Worm (Caenorhabditis elegans): Measurements from ENCODE around the gene W08F4.3.
"Not testable (repeated sequence)": the region's sequence is repeated elsewhere in the genome, so short reads cannot be mapped to it uniquely, and the experiment has no call there.

W08F4.3 gene

ce11 chrII:593221-593620, 12.8 kb downstream of the W08F4.3 start, which contains the start of gene W08F4.1:
W08F4.1 (plus strand) TSS chrII:593521.
- not testable (repeated sequence) for TF ChIP-seq T22C8.4 (GFP tag; IDR thresholded peaks at IDR 0.05); ztf-23 (GFP tag; IDR thresholded peaks at IDR 0.05); cog-1 (tag; optimal IDR thresholded peaks at IDR 0.05)

- no peak for TF ChIP-seq cog-1 (tag; optimal IDR thresholded peaks at IDR 0.05)
- no peak for TF ChIP-seq ztf-23 (GFP tag; IDR thresholded peaks at IDR 0.05)
- TF ChIP-seq tab-1 (GFP tag; IDR thresholded peaks at IDR 0.05): no peak
- no peak for TF ChIP-seq flt-1 (GFP tag; IDR thresholded peaks at IDR 0.05)
- no peak for TF ChIP-seq med-1 (GFP tag; optimal IDR thresholded peaks at IDR 0.05; ENCODE audit: insufficient read depth)
- no peak for TF ChIP-seq T22C8.4 (GFP tag; IDR thresholded peaks at IDR 0.05)
Observed at ce11 chrII:596702-597101, 16.3 kb downstream of the W08F4.3 start.

- TF ChIP-seq cog-1 (tag; optimal IDR thresholded peaks at IDR 0.05) (peak; percentile 43), tab-1 (GFP tag; IDR thresholded peaks at IDR 0.05) (no peak)
Observed at ce11 chrII:601305-601704, 20.9 kb downstream of the W08F4.3 start.

- TF ChIP-seq ztf-29 (GFP tag; IDR thresholded peaks at IDR 0.05) (no peak), tab-1 (GFP tag; IDR thresholded peaks at IDR 0.05) (no peak), med-1 (GFP tag; optimal IDR thresholded peaks at IDR 0.05; ENCODE audit: insufficient read depth) (no peak), flt-1 (GFP tag; IDR thresholded peaks at IDR 0.05) (no peak)
Observed at ce11 chrII:602020-602419, 21.6 kb downstream of the W08F4.3 start, which contains the start of gene nhl-3. nhl-3 (minus strand) TSS chrII:602120.

ce11 chrII:602969-603368, 22.6 kb downstream of the W08F4.3 start:
- no peak for TF ChIP-seq ref-1 (GFP tag; conservative IDR thresholded peaks at IDR 0.05)
- TF ChIP-seq med-1 (GFP tag; optimal IDR thresholded peaks at IDR 0.05; ENCODE audit: insufficient read depth): no peak
- no peak for TF ChIP-seq ztf-23 (GFP tag; IDR thresholded peaks at IDR 0.05)
- peak; percentile 64 for TF ChIP-seq cog-1 (tag; optimal IDR thresholded peaks at IDR 0.05)
- TF ChIP-seq klf-2 (GFP tag; conservative IDR thresholded peaks at IDR 0.05): no peak
- TF ChIP-seq flt-1 (GFP tag; IDR thresholded peaks at IDR 0.05): no peak
- no peak for TF ChIP-seq tab-1 (GFP tag; IDR thresholded peaks at IDR 0.05)

ce11 chrII:605267-605666, 24.9 kb downstream of the W08F4.3 start, which contains the start of gene W04H10.2:
W04H10.2 (plus strand) TSS chrII:605567.
- no peak for TF ChIP-seq flt-1 (GFP tag; IDR thresholded peaks at IDR 0.05)
- no peak for TF ChIP-seq T22C8.4 (GFP tag; IDR thresholded peaks at IDR 0.05)
- no peak for TF ChIP-seq ztf-23 (GFP tag; IDR thresholded peaks at IDR 0.05)
- TF ChIP-seq tab-1 (GFP tag; IDR thresholded peaks at IDR 0.05): no peak
- no peak for TF ChIP-seq klf-2 (GFP tag; conservative IDR thresholded peaks at IDR 0.05)
- TF ChIP-seq cog-1 (tag; optimal IDR thresholded peaks at IDR 0.05): no peak
- no peak for TF ChIP-seq ztf-29 (GFP tag; IDR thresholded peaks at IDR 0.05)
- TF ChIP-seq ref-1 (GFP tag; conservative IDR thresholded peaks at IDR 0.05): no peak
- no peak for TF ChIP-seq med-1 (GFP tag; optimal IDR thresholded peaks at IDR 0.05; ENCODE audit: insufficient read depth)

ce11 chrII:606033-606432, 25.6 kb downstream of the W08F4.3 start, which contains the start of gene W04H10.5:
W04H10.5 (plus strand) TSS chrII:606333.
- TF ChIP-seq klf-2 (GFP tag; conservative IDR thresholded peaks at IDR 0.05): no peak
- no peak for TF ChIP-seq ztf-29 (GFP tag; IDR thresholded peaks at IDR 0.05)
- TF ChIP-seq ref-1 (GFP tag; conservative IDR thresholded peaks at IDR 0.05): no peak
- no peak for TF ChIP-seq cog-1 (tag; optimal IDR thresholded peaks at IDR 0.05)
- TF ChIP-seq tab-1 (GFP tag; IDR thresholded peaks at IDR 0.05): no peak
- TF ChIP-seq flt-1 (GFP tag; IDR thresholded peaks at IDR 0.05): no peak
- no peak for TF ChIP-seq med-1 (GFP tag; optimal IDR thresholded peaks at IDR 0.05; ENCODE audit: insufficient read depth)
- TF ChIP-seq T22C8.4 (GFP tag; IDR thresholded peaks at IDR 0.05): no peak
- no peak for TF ChIP-seq ztf-23 (GFP tag; IDR thresholded peaks at IDR 0.05)

ce11 chrII:608341-608740, 27.9 kb downstream of the W08F4.3 start, which contains the start of gene W04H10.6:
W04H10.6 (minus strand) TSS chrII:608441.
- no peak for TF ChIP-seq ref-1 (GFP tag; conservative IDR thresholded peaks at IDR 0.05)
- TF ChIP-seq ztf-29 (GFP tag; IDR thresholded peaks at IDR 0.05): no peak
- TF ChIP-seq cog-1 (tag; optimal IDR thresholded peaks at IDR 0.05): no peak
- no peak for TF ChIP-seq flt-1 (GFP tag; IDR thresholded peaks at IDR 0.05)
- no peak for TF ChIP-seq T22C8.4 (GFP tag; IDR thresholded peaks at IDR 0.05)
- no peak for TF ChIP-seq tab-1 (GFP tag; IDR thresholded peaks at IDR 0.05)
- TF ChIP-seq med-1 (GFP tag; optimal IDR thresholded peaks at IDR 0.05; ENCODE audit: insufficient read depth): no peak
- TF ChIP-seq ztf-23 (GFP tag; IDR thresholded peaks at IDR 0.05): no peak
- TF ChIP-seq klf-2 (GFP tag; conservative IDR thresholded peaks at IDR 0.05): no peak

- TF ChIP-seq ztf-23 (GFP tag; IDR thresholded peaks at IDR 0.05): no peak
- no peak for TF ChIP-seq med-1 (GFP tag; optimal IDR thresholded peaks at IDR 0.05; ENCODE audit: insufficient read depth)
- TF ChIP-seq klf-2 (GFP tag; conservative IDR thresholded peaks at IDR 0.05): no peak
- no peak for TF ChIP-seq tab-1 (GFP tag; IDR thresholded peaks at IDR 0.05)
- no peak for TF ChIP-seq T22C8.4 (GFP tag; IDR thresholded peaks at IDR 0.05)
- TF ChIP-seq cog-1 (tag; optimal IDR thresholded peaks at IDR 0.05): no peak
- no peak for TF ChIP-seq ref-1 (GFP tag; conservative IDR thresholded peaks at IDR 0.05)
- TF ChIP-seq flt-1 (GFP tag; IDR thresholded peaks at IDR 0.05): no peak
- no peak for TF ChIP-seq ztf-29 (GFP tag; IDR thresholded peaks at IDR 0.05)
Observed at ce11 chrII:608757-609156, 28.4 kb downstream of the W08F4.3 start, which contains the start of gene W04H10.1. W04H10.1 (plus strand) TSS chrII:609057.

ce11 chrII:612361-612760, 32.0 kb downstream of the W08F4.3 start, which contains the start of gene clec-118:
clec-118 (minus strand) TSS chrII:612461.
- TF ChIP-seq med-1 (GFP tag; optimal IDR thresholded peaks at IDR 0.05; ENCODE audit: insufficient read depth); cog-1 (tag; optimal IDR thresholded peaks at IDR 0.05); tab-1 (GFP tag; IDR thresholded peaks at IDR 0.05): not testable (repeated sequence)

ce11 chrII:614701-615100, 34.3 kb downstream of the W08F4.3 start:
- no peak for TF ChIP-seq tab-1 (GFP tag; IDR thresholded peaks at IDR 0.05)
- peak; percentile 77 for TF ChIP-seq T22C8.4 (GFP tag; IDR thresholded peaks at IDR 0.05)
